Fruit fly (Drosophila melanogaster) whole organism, embryonic: Measurements from ENCODE around the gene morgue.

ENCODE experiments used
- Awh ChIP-seq: fragments of 200-800 bp; sonication (Bioruptor generic); IDR thresholded peaks from 2 replicates; pipeline ENCODE4, ENCODE4 v1.3.6; 2022; ENCODE audit warnings: missing biosample characterization, missing genetic modification characterization
- B-H2 ChIP-seq: fragments of 200-800 bp; sonication (Bioruptor generic); optimal IDR thresholded peaks from 2 replicates; lab custom pipeline; 2018; ENCODE audit warnings: missing biosample characterization, mild to moderate bottlenecking, missing genetic modification characterization
- CG13775 ChIP-seq: fragments of 200-800 bp; sonication (Bioruptor generic); optimal IDR thresholded peaks from 3 replicates; lab custom pipeline; 2017; ENCODE audit warnings: missing biosample characterization, mild to moderate bottlenecking, missing genetic modification characterization
- CG13894 ChIP-seq: fragments of 200-800 bp; sonication (Bioruptor generic); optimal IDR thresholded peaks from 3 replicates; lab custom pipeline; 2018; ENCODE audit warnings: missing biosample characterization, mild to moderate bottlenecking, missing genetic modification characterization, moderate library complexity
- CG14710 ChIP-seq: fragments of 200-800 bp; sonication (Bioruptor generic); optimal IDR thresholded peaks from 3 replicates; lab custom pipeline; 2019; ENCODE audit warnings: missing biosample characterization, mild to moderate bottlenecking, missing genetic modification characterization, moderate library complexity
- CG1529 ChIP-seq: fragments of 200-800 bp; sonication (Bioruptor generic); optimal IDR thresholded peaks from 3 replicates; lab custom pipeline; 2018; ENCODE audit warnings: missing biosample characterization, missing genetic modification characterization
- CG15479 ChIP-seq: fragments of 200-800 bp; sonication (Bioruptor generic); optimal IDR thresholded peaks from 3 replicates; lab custom pipeline; 2019; ENCODE audit warnings: missing biosample characterization, mild to moderate bottlenecking, missing genetic modification characterization, moderate library complexity
- CG1792 ChIP-seq: fragments of 200-800 bp; sonication (Bioruptor generic); optimal IDR thresholded peaks from 2 replicates; lab custom pipeline; 2016; ENCODE audit warnings: missing biosample characterization, missing genetic modification characterization
- CG18619 ChIP-seq: fragments of 200-800 bp; sonication (Bioruptor generic); optimal IDR thresholded peaks from 3 replicates; lab custom pipeline; 2017; ENCODE audit warnings: missing biosample characterization, mild to moderate bottlenecking, missing genetic modification characterization
- CG2120 ChIP-seq: fragments of 200-800 bp; sonication (Bioruptor generic); optimal IDR thresholded peaks from 3 replicates; lab custom pipeline; 2016; ENCODE audit warnings: missing biosample characterization, missing genetic modification characterization
- CG2678 ChIP-seq: fragments of 200-800 bp; sonication (Bioruptor generic); optimal IDR thresholded peaks from 3 replicates; lab custom pipeline; 2019; ENCODE audit warnings: missing biosample characterization, mild to moderate bottlenecking, missing genetic modification characterization, moderate library complexity
- CG33557 ChIP-seq: fragments of 200-800 bp; sonication (Bioruptor generic); optimal IDR thresholded peaks from 2 replicates; lab custom pipeline; 2019; ENCODE audit warnings: missing biosample characterization, mild to moderate bottlenecking, missing genetic modification characterization, moderate library complexity
- CG34376 ChIP-seq: fragments of 200-800 bp; sonication (Bioruptor generic); optimal IDR thresholded peaks from 2 replicates; lab custom pipeline; 2018; ENCODE audit warnings: missing biosample characterization, mild to moderate bottlenecking, missing genetic modification characterization
- CG43689 ChIP-seq: fragments of 200-800 bp; sonication (Bioruptor generic); IDR thresholded peaks from 2 replicates; pipeline ENCODE4 v1.3.6; 2022; ENCODE audit warnings: missing biosample characterization, missing genetic modification characterization
- CG4730 ChIP-seq: fragments of 200-800 bp; sonication (Bioruptor generic); IDR thresholded peaks from 2 replicates; pipeline ENCODE4 v1.3.6; 2022; ENCODE audit warnings: missing biosample characterization, missing genetic modification characterization
- CG4854 ChIP-seq: fragments of 200-800 bp; sonication (Bioruptor generic); optimal IDR thresholded peaks from 2 replicates; lab custom pipeline; 2016; ENCODE audit warnings: missing biosample characterization, missing genetic modification characterization, inconsistent platforms
- CG5953 ChIP-seq: fragments of 200-800 bp; sonication (Bioruptor generic); IDR thresholded peaks from 2 replicates; pipeline ENCODE4 v1.3.6; 2022; ENCODE audit warnings: missing biosample characterization, missing genetic modification characterization
- CG7271 ChIP-seq: fragments of 200-800 bp; sonication (Bioruptor generic); optimal IDR thresholded peaks from 2 replicates; lab custom pipeline; 2018; ENCODE audit warnings: missing biosample characterization, mild to moderate bottlenecking, missing genetic modification characterization, moderate library complexity
- CG7928 ChIP-seq: fragments of 200-800 bp; sonication (Bioruptor generic); optimal IDR thresholded peaks from 2 replicates; lab custom pipeline; 2017; ENCODE audit warnings: missing biosample characterization, mild to moderate bottlenecking, missing genetic modification characterization
- CG7987 ChIP-seq: fragments of 200-800 bp; sonication (Bioruptor generic); optimal IDR thresholded peaks from 2 replicates; lab custom pipeline; 2018; ENCODE audit warnings: missing biosample characterization, mild to moderate bottlenecking, missing genetic modification characterization, moderate library complexity
- CG9932 ChIP-seq: fragments of 200-800 bp; sonication (Bioruptor generic); IDR thresholded peaks from 2 replicates; pipeline ENCODE4 v1.3.6; 2022; ENCODE audit warnings: missing biosample characterization, missing genetic modification characterization
- Doc3 ChIP-seq: fragments of 200-800 bp; sonication (Bioruptor generic); IDR thresholded peaks from 3 replicates; pipeline ENCODE4 v1.3.6; 2022; ENCODE audit warnings: missing biosample characterization, missing genetic modification characterization; ENCODE audit not compliant: partially characterized antibody
- Fer1 ChIP-seq: fragments of 200-800 bp; sonication (Bioruptor generic); optimal IDR thresholded peaks from 2 replicates; lab custom pipeline; 2017; ENCODE audit warnings: missing biosample characterization, mild to moderate bottlenecking, missing genetic modification characterization
- GATAe ChIP-seq: fragments of 200-800 bp; sonication (Bioruptor generic); conservative IDR thresholded peaks from 2 replicates; pipeline ENCODE4 v1.3.6; 2022; ENCODE audit warnings: missing biosample characterization, missing genetic modification characterization
- HLH3B ChIP-seq: fragments of 200-800 bp; sonication (Bioruptor generic); IDR thresholded peaks from 2 replicates; pipeline ENCODE4 v1.3.6; 2022; ENCODE audit warnings: missing biosample characterization, missing genetic modification characterization
- Hmr ChIP-seq: fragments of 200-800 bp; sonication (Bioruptor generic); optimal IDR thresholded peaks from 3 replicates; lab custom pipeline; 2017; ENCODE audit warnings: mild to moderate bottlenecking, missing biosample characterization, missing genetic modification reagents, missing genetic modification characterization
- Hr78 ChIP-seq, 2 experiments: fragments of 200-800 bp in 1 of 2; fragments of >200 bp in 1 of 2; sonication (Bioruptor generic) in 1 of 2; optimal IDR thresholded peaks; 2 replicates each; lab custom pipeline; 2017 to 2019; ENCODE audit warnings: missing biosample characterization in 2 of 2, missing genetic modification characterization in 2 of 2, mild to moderate bottlenecking in 1 of 2, moderate library complexity in 1 of 2
- Lim3 ChIP-seq: fragments of 200-800 bp; sonication (Bioruptor generic); IDR thresholded peaks from 2 replicates; pipeline ENCODE4 v1.3.6; 2022; ENCODE audit warnings: missing biosample characterization, missing genetic modification characterization
- Myb ChIP-seq: fragments of 200-800 bp; sonication (Bioruptor generic); optimal IDR thresholded peaks from 2 replicates; lab custom pipeline; 2016; ENCODE audit warnings: missing biosample characterization, missing genetic modification characterization
- Scr ChIP-seq: fragments of 200-800 bp; sonication (Bioruptor generic); IDR thresholded peaks from 2 replicates; pipeline ENCODE4 v1.3.6; 2022; ENCODE audit warnings: missing biosample characterization, missing genetic modification characterization; ENCODE audit not compliant: partially characterized antibody
- Side ChIP-seq: fragments of 200-800 bp; sonication (Bioruptor generic); optimal IDR thresholded peaks from 2 replicates; lab custom pipeline; 2016; ENCODE audit warnings: missing biosample characterization, missing genetic modification characterization
- Sin3A ChIP-seq: fragments of >200 bp; optimal IDR thresholded peaks from 2 replicates; lab custom pipeline; 2018
- Usf ChIP-seq: fragments of 200-800 bp; sonication (Bioruptor generic); optimal IDR thresholded peaks from 2 replicates; lab custom pipeline; 2017; ENCODE audit warnings: missing genotype, missing biosample characterization, missing genetic modification characterization
- ash1 ChIP-seq: fragments of 200-800 bp; sonication (Bioruptor generic); optimal IDR thresholded peaks from 2 replicates; lab custom pipeline; 2018; ENCODE audit warnings: missing biosample characterization, mild to moderate bottlenecking, missing genetic modification characterization
- bowl ChIP-seq: fragments of 200-800 bp; sonication (Bioruptor generic); IDR thresholded peaks from 2 replicates; pipeline ENCODE4 v1.3.6; 2022; ENCODE audit warnings: missing biosample characterization, missing genetic modification characterization
- crol ChIP-seq: fragments of 200-800 bp; sonication (Bioruptor generic); IDR thresholded peaks from 2 replicates; pipeline ENCODE4 v1.3.6; 2022; ENCODE audit warnings: missing biosample characterization, missing genetic modification characterization
- dpn ChIP-seq, 2 experiments: fragments of 200-800 bp; sonication (Bioruptor generic); optimal IDR thresholded peaks; 3 replicates each; lab custom pipeline; 2016; ENCODE audit warnings: missing biosample characterization in 2 of 2, missing genetic modification characterization in 2 of 2
- emc ChIP-seq: fragments of 200-800 bp; sonication (Bioruptor generic); optimal IDR thresholded peaks from 2 replicates; lab custom pipeline; 2016; ENCODE audit warnings: missing biosample characterization, missing genetic modification characterization
- fd102C ChIP-seq: fragments of 200-800 bp; sonication (Bioruptor generic); optimal IDR thresholded peaks from 2 replicates; lab custom pipeline; 2018; ENCODE audit warnings: missing biosample characterization, mild to moderate bottlenecking, missing genetic modification characterization, moderate library complexity
- fd64A ChIP-seq: fragments of 200-800 bp; sonication (Bioruptor generic); optimal IDR thresholded peaks from 3 replicates; lab custom pipeline; 2018; ENCODE audit warnings: missing biosample characterization, mild to moderate bottlenecking, missing genetic modification characterization
- grau ChIP-seq: fragments of 200-800 bp; optimal IDR thresholded peaks from 3 replicates; lab custom pipeline; 2019; ENCODE audit warnings: missing biosample characterization, mild to moderate bottlenecking, missing genetic modification characterization, moderate library complexity
- her ChIP-seq: fragments of 200-800 bp; sonication (Bioruptor generic); optimal IDR thresholded peaks from 2 replicates; lab custom pipeline; 2016; ENCODE audit warnings: missing biosample characterization, missing genetic modification characterization
- hth ChIP-seq: fragments of >200 bp; optimal IDR thresholded peaks from 2 replicates; lab custom pipeline; 2017; ENCODE audit warnings: inconsistent platforms
- jumu ChIP-seq: fragments of 200-800 bp; sonication (Bioruptor generic); optimal IDR thresholded peaks from 3 replicates; lab custom pipeline; 2016; ENCODE audit warnings: missing biosample characterization, missing genetic modification characterization
- mld ChIP-seq: fragments of 200-800 bp; sonication (Bioruptor generic); IDR thresholded peaks from 3 replicates; pipeline ENCODE4 v1.3.6; 2022; ENCODE audit warnings: missing biosample characterization, missing genetic modification characterization; ENCODE audit not compliant: partially characterized antibody
- odd ChIP-seq: fragments of 200-800 bp; sonication (Bioruptor generic); optimal IDR thresholded peaks from 2 replicates; lab custom pipeline; 2017; ENCODE audit warnings: missing biosample characterization, mild to moderate bottlenecking, missing genetic modification characterization
- otp ChIP-seq: fragments of 200-800 bp; sonication (Bioruptor generic); IDR thresholded peaks from 3 replicates; pipeline ENCODE4, ENCODE4 v1.3.6; 2022; ENCODE audit warnings: missing biosample characterization, missing genetic modification characterization
- p53 ChIP-seq: fragments of 200-800 bp; sonication (Bioruptor generic); optimal IDR thresholded peaks from 2 replicates; lab custom pipeline; 2016; ENCODE audit warnings: missing biosample characterization, missing genetic modification characterization
- pho ChIP-seq: fragments of 200-800 bp; sonication (Bioruptor generic); optimal IDR thresholded peaks from 2 replicates; lab custom pipeline; 2016; ENCODE audit warnings: missing biosample characterization, missing genetic modification characterization
- rib ChIP-seq: fragments of 200-800 bp; sonication (Bioruptor generic); IDR thresholded peaks from 2 replicates; pipeline ENCODE4 v1.3.6; 2022; ENCODE audit warnings: missing biosample characterization, missing genetic modification characterization
- sc ChIP-seq, 3 experiments: fragments of >200 bp in 2 of 3; fragments of 200-800 bp in 1 of 3; sonication (Bioruptor generic) in 1 of 3; optimal IDR thresholded peaks; 2 replicates in 2 of 3; 3 replicates in 1 of 3; lab custom pipeline; 2017; ENCODE audit warnings: mild to moderate bottlenecking in 1 of 3, missing biosample characterization in 1 of 3, missing genetic modification characterization in 1 of 3, missing genetic modification reagents in 1 of 3
- tgo ChIP-seq: fragments of 200-800 bp; sonication (Bioruptor generic); IDR thresholded peaks from 3 replicates; pipeline ENCODE4 v1.3.6; 2022; ENCODE audit warnings: missing biosample characterization, missing genetic modification characterization

morgue gene

dm6 chr2L:4463323-4463722 lies 18.8 kb upstream of the morgue start, which contains the start of the genes CG15443 and Paris (continued):
- TF ChIP-seq mld (peak; percentile 98), CG7987 (GFP tag; lab: Kevin White, UChicago) (peak; percentile 14), CG4730 (GFP tag; lab: Robert Waterston, UW) (no peak), HLH3B (GFP tag; lab: Robert Waterston, UW) (no peak), CG2678 (tag; lab: Kevin White, UChicago) (no peak), Scr (GFP tag; lab: Robert Waterston, UW) (peak; percentile 73), CG18619 (GFP tag; lab: Kevin White, UChicago) (no peak), B-H2 (peak; percentile 36), CG7928 (GFP tag; lab: Kevin White, UChicago) (no peak), emc (GFP tag; lab: Kevin White, UChicago) (no peak), GATAe (GFP tag; lab: Robert Waterston, UW) (no peak), odd (GFP tag; lab: Kevin White, UChicago) (no peak), CG1792 (GFP tag; lab: Kevin White, UChicago) (no peak), CG13894 (tag; lab: Kevin White, UChicago) (peak; percentile 63), ash1 (GFP tag; lab: Kevin White, UChicago) (no peak), CG14710 (tag; lab: Kevin White, UChicago) (peak; percentile 60), her (GFP tag; lab: Kevin White, UChicago) (no peak), bowl (GFP tag; lab: Robert Waterston, UW) (no peak), Doc3 (GFP tag; lab: Robert Waterston, UW) (peak; percentile 40; the same call in 1 of the 3 replicates), jumu (no peak), p53 (no peak), rib (GFP tag; lab: Robert Waterston, UW) (no peak), CG9932 (GFP tag; lab: Robert Waterston, UW) (no peak), sc (optimal IDR thresholded peaks at IDR 0.05; lab: Kevin White, UChicago) (no peak), sc (GFP tag; optimal IDR thresholded peaks at IDR 0.05; lab: Kevin White, UChicago) (no peak), Hmr (GFP tag; lab: Kevin White, UChicago) (no peak), Sin3A (lab: Kevin White, UChicago) (no peak), CG34376 (GFP tag; lab: Kevin White, UChicago) (peak; percentile 49), Awh (no peak), fd64A (no peak), hth (lab: Kevin White, UChicago) (no peak), CG15479 (GFP tag; lab: Kevin White, UChicago) (no peak), CG4854 (GFP tag; lab: Kevin White, UChicago) (no peak), CG2120 (GFP tag; lab: Kevin White, UChicago) (peak; percentile 22), Side (GFP tag; lab: Kevin White, UChicago) (no peak), fd102C (GFP tag; lab: Kevin White, UChicago) (no peak), Myb (GFP tag; lab: Kevin White, UChicago) (peak; percentile 29), tgo (GFP tag; lab: Robert Waterston, UW) (no peak), CG1529 (GFP tag; lab: Kevin White, UChicago) (no peak), CG33557 (GFP tag; lab: Kevin White, UChicago) (peak; percentile 35), Fer1 (GFP tag; lab: Kevin White, UChicago) (no peak), pho (no peak), otp (GFP tag; lab: Robert Waterston, UW) (peak; percentile 25; the same call in 1 of the 3 replicates), CG5953 (GFP tag; lab: Robert Waterston, UW) (no peak), Hr78 (GFP tag; optimal IDR thresholded peaks at IDR 0.05; lab: Kevin White, UChicago) (no peak), Usf (GFP tag; lab: Kevin White, UChicago) (no peak), CG7271 (no peak), CG43689 (no peak), dpn (GFP tag; optimal IDR thresholded peaks at IDR 0.05; lab: Kevin White, UChicago) (no peak), Lim3 (GFP tag; lab: Robert Waterston, UW) (no peak), grau (tag; lab: Kevin White, UChicago) (no peak), crol (GFP tag; lab: Robert Waterston, UW) (no peak), CG13775 (GFP tag; lab: Kevin White, UChicago) (no peak)
